Fruit fly (Drosophila melanogaster) Kc167 (cell line): ENCODE measurements around the gene CG5292.

Experiments used
- Myc ChIP-seq: fragments of >200 bp; optimal IDR thresholded peaks from 2 replicates; lab custom pipeline; 2017; ENCODE audit warnings: missing external identifiers
- Sin3A ChIP-seq: fragments of >200 bp; optimal IDR thresholded peaks from 2 replicates; lab custom pipeline; 2018; ENCODE audit warnings: missing external identifiers
- h ChIP-seq: fragments of >200 bp; optimal IDR thresholded peaks from 3 replicates; lab custom pipeline; 2018; ENCODE audit warnings: missing external identifiers
- insv ChIP-seq: fragments of >200 bp; optimal IDR thresholded peaks from 3 replicates; lab custom pipeline; 2018; ENCODE audit warnings: missing external identifiers
- psq ChIP-seq: fragments of >200 bp; optimal IDR thresholded peaks from 2 replicates; lab custom pipeline; 2017; ENCODE audit warnings: missing external identifiers
- ttk ChIP-seq: sonication (Bioruptor generic); optimal IDR thresholded peaks from 2 replicates; lab custom pipeline; 2017; ENCODE audit warnings: missing external identifiers

The CG5292 gene

dm6 chr3R:17150287-17150686 lies 1.4 kb upstream of the CG5292 start, which contains the start of gene Smug:
TSS of gene Smug (plus strand) at chr3R:17150587.
- TF ChIP-seq psq (no peak), h (no peak), Myc (no peak), Sin3A (no peak), ttk (lab: Kevin White, UChicago) (no peak), insv (lab: Kevin White, UChicago) (no peak)

- TF ChIP-seq insv (lab: Kevin White, UChicago): no peak
- no peak for TF ChIP-seq h
- TF ChIP-seq Sin3A: no peak
- TF ChIP-seq psq: no peak
- no peak for TF ChIP-seq ttk (lab: Kevin White, UChicago)
- no peak for TF ChIP-seq Myc
Observed at dm6 chr3R:17178140-17178539, 26.5 kb downstream of the CG5292 start.

- TF ChIP-seq psq (no peak), ttk (lab: Kevin White, UChicago) (no peak), Sin3A (no peak), h (no peak), insv (lab: Kevin White, UChicago) (no peak), Myc (no peak)
Observed at dm6 chr3R:17192009-17192408, 40.3 kb downstream of the CG5292 start.

- TF ChIP-seq Sin3A: no peak
- no peak for TF ChIP-seq ttk (lab: Kevin White, UChicago)
- TF ChIP-seq psq: no peak
- no peak for TF ChIP-seq insv (lab: Kevin White, UChicago)
Observed at dm6 chr3R:17193657-17194056, 42.0 kb downstream of the CG5292 start.

DNA sequence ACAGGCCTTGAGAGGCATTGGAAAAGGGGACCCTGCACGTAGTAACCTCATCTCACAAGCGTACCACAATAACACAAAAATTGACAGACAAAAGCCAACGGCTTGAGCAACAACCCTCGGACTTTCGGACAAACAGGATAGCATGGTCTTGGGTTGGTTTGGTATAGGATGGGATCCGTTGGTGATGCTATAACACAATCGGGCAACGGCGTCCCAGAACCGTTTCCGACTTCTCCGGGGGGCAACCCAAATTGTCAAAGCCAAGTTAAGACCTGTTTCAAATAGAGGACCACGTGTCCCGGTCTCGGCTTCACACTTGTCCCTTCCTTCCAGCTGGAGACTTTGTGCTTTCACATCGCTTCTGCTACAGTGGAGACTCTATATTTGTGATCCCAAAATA lies 45.9 kb downstream of the CG5292 start:
- TF ChIP-seq insv (lab: Kevin White, UChicago) (no peak), Myc (no peak), Sin3A (no peak), h (no peak), ttk (lab: Kevin White, UChicago) (no peak), psq (no peak)

DNA sequence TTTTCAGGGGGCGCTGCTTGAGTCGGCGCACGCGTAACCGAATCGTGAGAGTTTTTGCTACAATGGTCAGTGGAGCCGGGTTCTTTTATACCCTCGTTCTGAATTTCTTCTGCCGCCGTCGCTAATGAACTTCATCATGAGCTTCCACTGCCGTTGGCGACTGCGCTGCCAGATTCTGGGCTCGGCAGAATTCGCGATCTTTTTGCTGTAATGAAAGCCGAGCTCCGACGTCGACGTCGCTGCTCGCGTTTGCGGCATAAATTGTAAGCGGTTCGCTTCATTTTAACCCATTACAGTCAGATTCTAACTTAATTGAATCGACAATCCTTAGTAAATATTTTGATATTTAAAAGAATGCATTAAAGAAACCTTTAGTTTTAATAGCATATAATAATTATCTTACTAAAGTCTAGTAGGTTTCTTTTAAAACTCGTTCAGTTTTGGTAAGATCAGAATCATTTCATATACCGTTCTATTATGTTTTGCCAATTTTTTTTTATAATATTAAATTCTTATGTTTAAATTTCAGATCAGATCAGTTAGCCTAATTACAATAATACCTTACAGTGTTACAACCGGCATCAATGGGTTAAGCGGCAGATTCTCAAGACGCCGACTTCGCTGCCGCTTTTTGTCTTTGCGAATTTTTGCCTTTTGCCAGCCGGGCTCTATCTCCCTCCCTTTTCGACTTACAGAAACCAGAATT lies 50.6 kb downstream of the CG5292 start, which contains the start of gene Mur89F:
Mur89F (minus strand) TSS at position 51 of the 706 bp plus-strand sequence.
- TF ChIP-seq insv (lab: Kevin White, UChicago) (no peak), Sin3A (no peak), h (no peak), ttk (lab: Kevin White, UChicago) (no peak), Myc (no peak), psq (no peak)
